Worm (Caenorhabditis elegans): ENCODE data around the gene ZK1248.11.

ZK1248.11 gene

DNA sequence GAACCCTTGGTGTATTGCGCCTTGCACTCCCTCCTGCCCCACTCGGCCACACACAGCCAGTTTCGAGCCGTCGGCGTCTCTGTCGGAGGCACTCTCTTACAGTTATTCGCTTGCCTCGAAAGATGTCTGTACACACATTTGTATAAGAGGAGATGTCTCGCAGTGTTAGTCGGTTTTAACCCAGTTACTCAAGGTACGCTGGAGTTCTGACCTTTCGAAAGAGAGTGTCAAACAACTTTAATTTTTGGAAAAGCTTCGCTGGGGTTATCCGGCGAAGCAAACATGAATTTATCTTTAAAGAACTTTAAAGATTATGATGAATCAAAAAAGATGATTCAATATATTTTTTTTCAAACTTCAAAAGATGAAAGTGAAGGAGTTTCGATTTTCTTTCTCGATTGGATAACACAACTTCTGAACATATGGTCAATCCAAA lies 16.3 kb upstream of the ZK1248.11 start (continued):
- TF ChIP-seq rnt-1 (tag; optimal IDR thresholded peaks at IDR 0.05) (peak; percentile 98), sptf-1 (tag; optimal IDR thresholded peaks at IDR 0.05) (no peak), nhr-90 (tag; optimal IDR thresholded peaks at IDR 0.05; ENCODE audit: poor library complexity) (peak; percentile 100), aha-1 (tag; optimal IDR thresholded peaks at IDR 0.05) (peak; percentile 89), nhr-28 (tag; optimal IDR thresholded peaks at IDR 0.05) (peak; percentile 77), dpl-1 (GFP tag; optimal IDR thresholded peaks at IDR 0.05) (peak; percentile 82 to 84 (median 82)), ama-1 (optimal IDR thresholded peaks at IDR 0.05) (peak; percentile 100), nhr-19 (GFP tag; conservative IDR thresholded peaks at IDR 0.05) (peak; percentile 99), zip-4 (GFP tag; optimal IDR thresholded peaks at IDR 0.05) (peak; percentile 95), ets-5 (GFP tag; IDR thresholded peaks at IDR 0.05) (peak; percentile 84; the same call in 1 of the 2 replicates), nhr-76 (tag; optimal IDR thresholded peaks at IDR 0.05) (peak; percentile 80), nhr-47 (tag; optimal IDR thresholded peaks at IDR 0.05) (peak; percentile 100), tbx-2 (tag; optimal IDR thresholded peaks at IDR 0.05) (peak; percentile 100), irx-1 (tag; optimal IDR thresholded peaks at IDR 0.05) (peak; percentile 100), vab-15 (tag; optimal IDR thresholded peaks at IDR 0.05) (peak; percentile 93), skn-1 (tag; optimal IDR thresholded peaks at IDR 0.05) (peak; percentile 91), grh-1 (GFP tag; IDR thresholded peaks at IDR 0.05) (peak; percentile 99), aly-2 (tag; optimal IDR thresholded peaks at IDR 0.05) (peak; percentile 99), dsc-1 (tag; optimal IDR thresholded peaks at IDR 0.05) (peak; percentile 100), nhr-85 (tag) (peak; percentile 100), unc-130 (tag; optimal IDR thresholded peaks at IDR 0.05) (peak; percentile 98), nhr-84 (tag; optimal IDR thresholded peaks at IDR 0.05) (peak; percentile 85), nhr-12 (tag; optimal IDR thresholded peaks at IDR 0.05) (peak; percentile 80), nhr-20 (tag; optimal IDR thresholded peaks at IDR 0.05) (peak; percentile 100), lir-3 (tag; optimal IDR thresholded peaks at IDR 0.05; ENCODE audit: poor library complexity) (peak; percentile 96), lin-14 (GFP tag; optimal IDR thresholded peaks at IDR 0.05) (peak; percentile 99), pag-3 (tag; optimal IDR thresholded peaks at IDR 0.05; ENCODE audit: borderline replicate concordance, insufficient read depth) (peak; percentile 79), efl-1 (optimal IDR thresholded peaks at IDR 0.05) (peak; percentile 92), efl-1 (GFP tag; optimal IDR thresholded peaks at IDR 0.05 in 1 of 2) (peak; percentile 77 to 98), mab-9 (GFP tag; IDR thresholded peaks at IDR 0.05) (peak; percentile 99), ztf-11 (tag; optimal IDR thresholded peaks at IDR 0.05) (peak; percentile 93 to 98), C34B4.2 (tag; optimal IDR thresholded peaks at IDR 0.05) (peak; percentile 81), unc-30 (tag; optimal IDR thresholded peaks at IDR 0.05) (peak; percentile 82), fkh-4 (tag; optimal IDR thresholded peaks at IDR 0.05; ENCODE audit: borderline replicate concordance) (peak; percentile 94), elt-2 (tag; optimal IDR thresholded peaks at IDR 0.05) (peak; percentile 100), tlp-1 (tag; optimal IDR thresholded peaks at IDR 0.05) (peak; percentile 73), ztf-4 (tag; optimal IDR thresholded peaks at IDR 0.05) (peak; percentile 98), ces-1 (GFP tag; optimal IDR thresholded peaks at IDR 0.05) (peak; percentile 98), snpc-4 (tag; optimal IDR thresholded peaks at IDR 0.05) (peak; percentile 100), sup-37 (GFP tag; optimal IDR thresholded peaks at IDR 0.05) (peak; percentile 99), lin-39 (tag; optimal IDR thresholded peaks at IDR 0.05) (peak; percentile 99), snu-23 (GFP tag; optimal IDR thresholded peaks at IDR 0.05) (peak; percentile 100), swsn-7 (tag; optimal IDR thresholded peaks at IDR 0.05) (peak; percentile 100), fos-1 (tag; optimal IDR thresholded peaks at IDR 0.05) (peak; percentile 98), jun-1 (tag; optimal IDR thresholded peaks at IDR 0.05) (peak; percentile 98), alr-1 (tag; optimal IDR thresholded peaks at IDR 0.05; ENCODE audit: borderline replicate concordance) (no peak), egl-13 (tag; optimal IDR thresholded peaks at IDR 0.05) (peak; percentile 99), isw-1 (GFP tag; IDR thresholded peaks at IDR 0.05) (peak; percentile 99), blmp-1 (tag; optimal IDR thresholded peaks at IDR 0.05) (peak; percentile 89), pax-3 (tag; optimal IDR thresholded peaks at IDR 0.05) (peak; percentile 99), nhr-71 (tag; optimal IDR thresholded peaks at IDR 0.05) (peak; percentile 100), lin-15B (tag; optimal IDR thresholded peaks at IDR 0.05) (peak; percentile 74), fkh-8 (tag; optimal IDR thresholded peaks at IDR 0.05) (peak; percentile 100)

Measured in whole organism, L1 larva.